Worm (Caenorhabditis elegans) whole organism, L4 larva: Measurements from ENCODE around the gene unc-51.

ENCODE experiments used
- D1046.2 ChIP-seq: fragments of 200-800 bp; sonication (Bioruptor generic); IDR thresholded peaks from 2 replicates; pipeline ENCODE4 v1.3.6; 2022; ENCODE audit warnings: missing genetic modification characterization, missing compliant biosample characterization
- F44E2.7 ChIP-seq: fragments of 200-800 bp; sonication (Bioruptor generic); IDR thresholded peaks from 2 replicates; pipeline ENCODE4 v2.1.2; 2022; ENCODE audit warnings: missing genetic modification characterization, missing compliant biosample characterization
- F49E8.2 ChIP-seq: sonication (generic microtip); optimal IDR thresholded peaks from 2 replicates; lab custom pipeline; 2016; ENCODE audit warnings: missing compliant biosample characterization, mild to moderate bottlenecking, missing genetic modification characterization, borderline replicate concordance
- Y105C5A.15 ChIP-seq: fragments of 200-800 bp; sonication (Bioruptor generic); IDR thresholded peaks from 2 replicates; pipeline ENCODE4 v1.3.6; 2022; ENCODE audit warnings: missing genetic modification characterization, missing compliant biosample characterization
- ZK546.5 ChIP-seq, 2 experiments: sonication (generic microtip); optimal IDR thresholded peaks; 2 replicates each; lab custom pipeline; 2017; ENCODE audit warnings: missing biosample characterization in 2 of 2, missing genetic modification characterization in 2 of 2
- ama-1 ChIP-seq: fragments of 150-350 bp; optimal IDR thresholded peaks from 2 replicates; lab custom pipeline; 2014; ENCODE audit warnings: inconsistent platforms, mixed read lengths
- arid-1 ChIP-seq: fragments of 200-800 bp; sonication (Bioruptor generic); conservative IDR thresholded peaks from 2 replicates; pipeline ENCODE4 v1.3.6; 2022; ENCODE audit warnings: missing genetic modification reagents, missing genetic modification characterization, missing compliant biosample characterization
- attf-4 ChIP-seq: sonication (generic microtip); optimal IDR thresholded peaks from 3 replicates; lab custom pipeline; 2017; ENCODE audit warnings: missing biosample characterization, missing genetic modification characterization
- ceh-28 ChIP-seq: fragments of 150-350 bp; optimal IDR thresholded peaks from 2 replicates; lab custom pipeline; 2014; ENCODE audit warnings: missing biosample characterization, missing genetic modification reagents, missing genetic modification characterization
- ceh-32 ChIP-seq: sonication (generic microtip); optimal IDR thresholded peaks from 2 replicates; lab custom pipeline; 2016; ENCODE audit warnings: mild to moderate bottlenecking, missing genetic modification characterization, missing compliant biosample characterization; ENCODE audit not compliant: poor library complexity
- ceh-62 ChIP-seq: sonication (generic microtip); optimal IDR thresholded peaks from 2 replicates; lab custom pipeline; 2017; ENCODE audit warnings: missing biosample characterization, missing genetic modification characterization
- ctbp-1 ChIP-seq: fragments of 200-800 bp; sonication (Bioruptor generic); IDR thresholded peaks from 2 replicates; pipeline ENCODE4 v1.3.6; 2022; ENCODE audit warnings: missing genetic modification reagents, missing genetic modification characterization, missing compliant biosample characterization
- daf-12 ChIP-seq: fragments of 150-350 bp; optimal IDR thresholded peaks from 2 replicates; lab custom pipeline; 2014; ENCODE audit warnings: missing biosample characterization, missing genetic modification reagents, missing genetic modification characterization
- daf-16 ChIP-seq, 3 experiments: sonication (generic microtip); optimal IDR thresholded peaks; 2 replicates each; lab custom pipeline; 2016 to 2017; ENCODE audit warnings: missing genetic modification characterization in 3 of 3, missing genetic modification reagents in 3 of 3, mild to moderate bottlenecking in 2 of 3, missing compliant biosample characterization in 2 of 3, missing biosample characterization in 1 of 3, moderate library complexity in 1 of 3
- daf-19 ChIP-seq: fragments of 200-800 bp; sonication (Bioruptor generic); conservative IDR thresholded peaks from 2 replicates; pipeline ENCODE4 v1.3.6; 2022; ENCODE audit warnings: missing genetic modification characterization, missing compliant biosample characterization
- dmd-6 ChIP-seq: fragments of 200-800 bp; sonication (Bioruptor generic); IDR thresholded peaks from 2 replicates; pipeline ENCODE4 v1.3.6; 2022; ENCODE audit warnings: missing genetic modification reagents, missing genetic modification characterization, missing compliant biosample characterization
- dmd-8 ChIP-seq: fragments of 200-800 bp; sonication (Bioruptor generic); IDR thresholded peaks from 2 replicates; pipeline ENCODE4 v1.3.6; 2022; ENCODE audit warnings: missing genetic modification characterization, missing compliant biosample characterization
- dmd-9 ChIP-seq: fragments of 200-800 bp; sonication (Bioruptor generic); IDR thresholded peaks from 2 replicates; pipeline ENCODE4 v1.3.6; 2022; ENCODE audit warnings: missing genetic modification reagents, missing genetic modification characterization, missing compliant biosample characterization
- dpl-1 ChIP-seq: fragments of 150-350 bp; optimal IDR thresholded peaks from 2 replicates; lab custom pipeline; 2014; ENCODE audit warnings: missing biosample characterization, missing genetic modification reagents, missing genetic modification characterization
- egl-43 ChIP-seq: fragments of 200-800 bp; sonication (Bioruptor generic); IDR thresholded peaks from 2 replicates; pipeline ENCODE4 v1.3.6; 2022; ENCODE audit warnings: missing genetic modification reagents, missing genetic modification characterization, missing compliant biosample characterization
- fos-1 ChIP-seq: fragments of 150-350 bp; optimal IDR thresholded peaks from 2 replicates; lab custom pipeline; 2014; ENCODE audit warnings: missing biosample characterization, missing genetic modification characterization
- hif-1 ChIP-seq, 2 experiments: sonication (generic microtip); optimal IDR thresholded peaks; 2 replicates each; lab custom pipeline; 2016 to 2017; ENCODE audit warnings: missing compliant biosample characterization in 2 of 2, missing genetic modification characterization in 2 of 2, missing genetic modification reagents in 2 of 2, missing genotype in 2 of 2, mild to moderate bottlenecking in 1 of 2
- hlh-30 ChIP-seq: sonication (generic microtip); optimal IDR thresholded peaks from 2 replicates; lab custom pipeline; 2017; ENCODE audit warnings: antibody characterized with exemption, mild to moderate bottlenecking, missing genetic modification characterization, missing compliant biosample characterization; ENCODE audit not compliant: insufficient read depth
- jun-1 ChIP-seq: fragments of 150-350 bp; optimal IDR thresholded peaks from 2 replicates; lab custom pipeline; 2014; ENCODE audit warnings: missing biosample characterization, missing genetic modification reagents, missing genetic modification characterization
- lim-7 ChIP-seq: fragments of 200-800 bp; sonication (Bioruptor generic); IDR thresholded peaks from 2 replicates; pipeline ENCODE4 v1.3.6; 2022; ENCODE audit warnings: missing genetic modification characterization, missing compliant biosample characterization
- lin-29 ChIP-seq: fragments of 200-800 bp; sonication (Bioruptor generic); IDR thresholded peaks from 2 replicates; pipeline ENCODE4 v1.3.6; 2022; ENCODE audit warnings: missing genetic modification reagents, missing genetic modification characterization, missing compliant biosample characterization
- lin-39 ChIP-seq: fragments of 150-350 bp; optimal IDR thresholded peaks from 2 replicates; lab custom pipeline; 2014; ENCODE audit warnings: missing biosample characterization, missing genetic modification reagents, missing genetic modification characterization
- lir-3 ChIP-seq: sonication (generic microtip); optimal IDR thresholded peaks from 2 replicates; lab custom pipeline; 2016; ENCODE audit warnings: mild to moderate bottlenecking, missing genetic modification characterization, missing compliant biosample characterization
- lsy-2 ChIP-seq, 2 experiments: fragments of 150-350 bp in 1 of 2; sonication (generic microtip) in 1 of 2; optimal IDR thresholded peaks; 2 replicates each; lab custom pipeline; 2014 to 2017; ENCODE audit warnings: missing biosample characterization in 2 of 2, missing genetic modification characterization in 2 of 2
- mdl-1 ChIP-seq, 2 experiments: fragments of 150-350 bp in 1 of 2; sonication (generic microtip) in 1 of 2; optimal IDR thresholded peaks; 2 replicates each; lab custom pipeline; 2014 to 2017; ENCODE audit warnings: missing biosample characterization in 2 of 2, missing genetic modification characterization in 2 of 2
- mdt-29 ChIP-seq: fragments of 200-800 bp; sonication (Bioruptor generic); IDR thresholded peaks from 2 replicates; pipeline ENCODE4 v1.3.6; 2022; ENCODE audit warnings: missing genetic modification reagents, missing genetic modification characterization, missing compliant biosample characterization
- mep-1 ChIP-seq: fragments of 150-350 bp; sonication (generic microtip); optimal IDR thresholded peaks from 3 replicates; lab custom pipeline; 2014; ENCODE audit warnings: missing biosample characterization, missing genetic modification characterization
- mxl-3 ChIP-seq: fragments of 200-800 bp; sonication (Bioruptor generic); optimal IDR thresholded peaks from 2 replicates; lab custom pipeline; 2018; ENCODE audit warnings: mild to moderate bottlenecking, missing genetic modification characterization, missing compliant biosample characterization
- nhr-10 ChIP-seq: fragments of 150-350 bp; optimal IDR thresholded peaks from 2 replicates; lab custom pipeline; 2014; ENCODE audit warnings: missing biosample characterization, missing genetic modification characterization
- nhr-11 ChIP-seq: fragments of 150-350 bp; optimal IDR thresholded peaks from 2 replicates; lab custom pipeline; 2014; ENCODE audit warnings: missing biosample characterization, missing genetic modification characterization
- nhr-25 ChIP-seq: sonication (generic microtip); optimal IDR thresholded peaks from 2 replicates; lab custom pipeline; 2017; ENCODE audit warnings: missing genetic modification characterization, mild to moderate bottlenecking, missing compliant biosample characterization, antibody characterized with exemption, moderate library complexity, borderline replicate concordance; ENCODE audit not compliant: insufficient read depth
- nhr-28 ChIP-seq: fragments of 150-350 bp; optimal IDR thresholded peaks from 2 replicates; lab custom pipeline; 2014; ENCODE audit warnings: missing biosample characterization, missing genetic modification characterization
- nhr-41 ChIP-seq: fragments of 200-800 bp; sonication (Bioruptor generic); IDR thresholded peaks from 2 replicates; pipeline ENCODE4 v1.3.6; 2022; ENCODE audit warnings: missing genetic modification reagents, missing genetic modification characterization, missing compliant biosample characterization
- nhr-6 ChIP-seq: fragments of 150-350 bp; optimal IDR thresholded peaks from 2 replicates; lab custom pipeline; 2014; ENCODE audit warnings: missing biosample characterization, missing genetic modification characterization
- nhr-77 ChIP-seq: fragments of 150-350 bp; optimal IDR thresholded peaks from 2 replicates; lab custom pipeline; 2014; ENCODE audit warnings: missing biosample characterization, missing genetic modification characterization
- php-3 ChIP-seq: fragments of 200-800 bp; sonication (Bioruptor generic); IDR thresholded peaks from 2 replicates; pipeline ENCODE4 v1.3.6; 2022; ENCODE audit warnings: missing genetic modification reagents, missing genetic modification characterization, missing compliant biosample characterization
- rbr-2 ChIP-seq: sonication (generic microtip); optimal IDR thresholded peaks from 2 replicates; lab custom pipeline; 2016; ENCODE audit warnings: missing genotype, missing genetic modification characterization, missing compliant biosample characterization
- set-16 ChIP-seq: fragments of 200-800 bp; sonication (Bioruptor generic); IDR thresholded peaks from 2 replicates; pipeline ENCODE4 v1.3.6; 2022; ENCODE audit warnings: missing genetic modification reagents, missing genetic modification characterization, missing compliant biosample characterization
- skn-1 ChIP-seq: fragments of 150-350 bp; optimal IDR thresholded peaks from 2 replicates; lab custom pipeline; 2014; ENCODE audit warnings: missing biosample characterization, missing genetic modification characterization
- spr-1 ChIP-seq: sonication (generic microtip); optimal IDR thresholded peaks from 2 replicates; lab custom pipeline; 2016; ENCODE audit warnings: mild to moderate bottlenecking, missing genetic modification characterization, missing compliant biosample characterization
- tag-97 ChIP-seq: fragments of 200-800 bp; sonication (Bioruptor generic); IDR thresholded peaks from 2 replicates; pipeline ENCODE4 v1.3.6; 2022; ENCODE audit warnings: missing genetic modification characterization, missing compliant biosample characterization
- unc-130 ChIP-seq: sonication (generic microtip); optimal IDR thresholded peaks from 2 replicates; lab custom pipeline; 2016; ENCODE audit warnings: missing genetic modification reagents, missing genetic modification characterization, missing compliant biosample characterization
- vab-7 ChIP-seq: fragments of 200-800 bp; sonication (Bioruptor generic); IDR thresholded peaks from 2 replicates; pipeline ENCODE4 v1.3.6; 2022; ENCODE audit warnings: missing genetic modification reagents, missing genetic modification characterization, missing compliant biosample characterization
- zag-1 ChIP-seq: fragments of 150-350 bp; optimal IDR thresholded peaks from 2 replicates; lab custom pipeline; 2014; ENCODE audit warnings: missing biosample characterization, missing genetic modification characterization
- zfp-3 ChIP-seq: fragments of 200-800 bp; sonication (Bioruptor generic); conservative IDR thresholded peaks from 2 replicates; pipeline ENCODE4 v1.3.6; 2022; ENCODE audit warnings: missing genetic modification reagents, missing genetic modification characterization, missing compliant biosample characterization
- ztf-11 ChIP-seq: fragments of 150-350 bp; optimal IDR thresholded peaks from 2 replicates; lab custom pipeline; 2014; ENCODE audit warnings: missing biosample characterization, missing genetic modification characterization
- ztf-7 ChIP-seq: fragments of 150-350 bp; optimal IDR thresholded peaks from 2 replicates; lab custom pipeline; 2014; ENCODE audit warnings: missing biosample characterization, missing genetic modification characterization

The unc-51 gene

DNA sequence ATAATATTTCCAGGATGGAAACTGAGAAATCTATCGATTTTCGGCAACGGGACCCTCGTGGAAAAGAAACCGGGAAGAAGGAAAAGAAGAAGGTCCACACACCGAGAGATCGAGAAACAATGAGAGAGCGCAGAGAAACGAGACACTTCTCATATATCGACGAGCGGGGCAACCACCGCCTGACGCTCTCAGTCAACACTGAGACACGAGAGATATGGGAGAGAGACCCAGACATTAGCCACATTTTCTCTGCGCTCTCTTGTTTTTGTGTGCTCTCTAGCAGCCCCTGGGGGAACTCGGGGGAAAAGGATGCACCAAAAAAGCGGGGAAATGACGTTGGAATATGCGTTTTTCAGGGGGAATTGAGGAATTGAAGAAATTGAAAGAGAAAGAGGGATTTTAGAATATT is 1.4 kb upstream of the unc-51 start (continued):
- TF ChIP-seq mdt-29 (GFP tag; lab: Robert Waterston, UW) (0 out of 2 replicates have a peak, but pooled peaks have one; percentile 34), lin-39 (tag; lab: Kevin White, UChicago) (no peak), ZK546.5 (tag; optimal IDR thresholded peaks at IDR 0.05; lab: Kevin White, UChicago) (peak in 1 of 2 experiments; percentile 29), dpl-1 (GFP tag; lab: Kevin White, UChicago) (peak; percentile 46), lsy-2 (tag; optimal IDR thresholded peaks at IDR 0.05; lab: Kevin White, UChicago) (peak in 1 of 2 experiments; percentile 73), ama-1 (lab: Kevin White, UChicago) (peak; percentile 3), mdl-1 (tag; optimal IDR thresholded peaks at IDR 0.05; lab: Kevin White, UChicago) (peak; percentile 87 to 90), lir-3 (no peak), skn-1 (tag; lab: Kevin White, UChicago) (no peak), ztf-11 (tag; lab: Kevin White, UChicago) (no peak), jun-1 (no peak), ceh-62 (no peak), spr-1 (tag; lab: Kevin White, UChicago) (no peak), vab-7 (GFP tag; lab: Robert Waterston, UW) (no peak), ceh-32 (tag; lab: Kevin White, UChicago) (no peak), F44E2.7 (GFP tag; lab: Robert Waterston, UW) (no peak), nhr-28 (tag; lab: Kevin White, UChicago) (peak; percentile 43), nhr-25 (tag; lab: Kevin White, UChicago) (no peak), mep-1 (peak; percentile 79), zfp-3 (no peak), nhr-10 (tag; lab: Kevin White, UChicago) (no peak), D1046.2 (GFP tag; lab: Robert Waterston, UW) (no peak), dmd-6 (peak; percentile 73), hif-1 (tag; optimal IDR thresholded peaks at IDR 0.05; lab: Kevin White, UChicago) (peak in 1 of 2 experiments; percentile 56), daf-16 (GFP tag; optimal IDR thresholded peaks at IDR 0.05; lab: Kevin White, UChicago) (peak in 1 of 2 experiments; percentile 51), daf-16 (tag; optimal IDR thresholded peaks at IDR 0.05; lab: Kevin White, UChicago) (peak; percentile 73), tag-97 (GFP tag; lab: Robert Waterston, UW) (no peak), daf-19 (no peak), php-3 (GFP tag; lab: Robert Waterston, UW) (no peak), F49E8.2 (tag; lab: Kevin White, UChicago) (no peak), rbr-2 (peak; percentile 86), attf-4 (tag; lab: Kevin White, UChicago) (no peak), ztf-7 (peak; percentile 33), nhr-77 (tag; lab: Kevin White, UChicago) (peak; percentile 17), arid-1 (GFP tag; lab: Robert Waterston, UW) (0 out of 2 replicates have a peak, but pooled peaks have one; percentile 34), egl-43 (GFP tag; lab: Robert Waterston, UW) (no peak), lim-7 (GFP tag; lab: Robert Waterston, UW) (no peak), daf-12 (tag; lab: Kevin White, UChicago) (no peak), nhr-41 (GFP tag; lab: Robert Waterston, UW) (no peak), fos-1 (tag; lab: Kevin White, UChicago) (no peak), dmd-8 (GFP tag; lab: Robert Waterston, UW) (no peak), nhr-11 (peak; percentile 72), zag-1 (tag; lab: Kevin White, UChicago) (no peak), mxl-3 (GFP tag; lab: Kevin White, UChicago) (peak; percentile 68), lin-29 (GFP tag; lab: Robert Waterston, UW) (no peak), hlh-30 (tag; lab: Kevin White, UChicago) (peak; percentile 98), unc-130 (no peak), ceh-28 (peak; percentile 71), dmd-9 (0 out of 2 replicates have a peak, but pooled peaks have one; percentile 34), ctbp-1 (GFP tag; lab: Robert Waterston, UW) (peak; percentile 77), nhr-6 (tag; lab: Kevin White, UChicago) (peak; percentile 45), set-16 (GFP tag; lab: Robert Waterston, UW) (peak; percentile 62), Y105C5A.15 (GFP tag; lab: Robert Waterston, UW) (no peak)
